Worm (Caenorhabditis elegans) whole organism, midembryonic: ENCODE measurements around the gene F38B7.11.

Experiments
- cog-1 ChIP-seq: sonication (generic microtip); optimal IDR thresholded peaks from 2 replicates; lab custom pipeline; 2016; ENCODE audit warnings: missing genetic modification characterization, missing compliant biosample characterization
- flt-1 ChIP-seq: fragments of 200-800 bp; sonication (Bioruptor generic); IDR thresholded peaks from 2 replicates; pipeline ENCODE4 v1.3.6; 2022; ENCODE audit warnings: missing genetic modification characterization, missing compliant biosample characterization
- med-1 ChIP-seq: sonication (generic microtip); optimal IDR thresholded peaks from 2 replicates; lab custom pipeline; 2017; ENCODE audit warnings: missing genetic modification characterization, mild to moderate bottlenecking, missing compliant biosample characterization, antibody characterized with exemption, missing genetic modification reagents; ENCODE audit not compliant: insufficient read depth
- tab-1 ChIP-seq: fragments of 200-800 bp; sonication (Bioruptor generic); IDR thresholded peaks from 2 replicates; pipeline ENCODE4 v1.3.6; 2022; ENCODE audit warnings: missing genetic modification characterization, missing compliant biosample characterization
- ztf-23 ChIP-seq: fragments of 200-800 bp; sonication (Bioruptor generic); IDR thresholded peaks from 2 replicates; pipeline ENCODE4 v1.3.6; 2022; ENCODE audit warnings: missing genetic modification reagents, missing genetic modification characterization, missing compliant biosample characterization

DNA sequence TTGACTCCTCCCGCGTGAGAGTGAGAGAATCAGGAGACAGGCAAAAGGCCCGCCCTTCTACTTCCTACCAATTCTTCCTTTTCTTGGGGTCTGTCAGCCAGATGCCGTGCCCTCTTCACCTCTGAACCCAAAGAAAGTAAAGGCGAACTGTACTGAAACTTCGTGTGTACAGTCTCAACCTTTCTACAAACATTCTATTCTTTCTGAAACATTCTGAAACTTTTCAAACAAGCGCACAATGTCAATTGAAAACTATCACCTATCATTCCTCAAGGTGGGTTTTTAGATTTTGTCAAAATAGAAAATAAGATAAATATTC is 14.4 kb upstream of the F38B7.11 start:
- TF ChIP-seq ztf-23 (GFP tag; lab: Robert Waterston, UW) (no peak), cog-1 (tag; lab: Kevin White, UChicago) (no peak), flt-1 (GFP tag; lab: Robert Waterston, UW) (no peak), med-1 (GFP tag; lab: Kevin White, UChicago) (no peak), tab-1 (GFP tag; lab: Robert Waterston, UW) (no peak)
